Worm (Caenorhabditis elegans): ENCODE data around the gene nadk-1.

The nadk-1 gene

ce11 chrIV:1454194-1454593 lies 2.7 kb upstream of the nadk-1 start (continued):
- TF ChIP-seq lim-7 (GFP tag; IDR thresholded peaks at IDR 0.05) (no peak), Y48G9A.11 (GFP tag; IDR thresholded peaks at IDR 0.05) (no peak), madf-5 (GFP tag; IDR thresholded peaks at IDR 0.05) (no peak), dmd-6 (GFP tag; IDR thresholded peaks at IDR 0.05) (peak; percentile 95), lsy-2 (tag; optimal IDR thresholded peaks at IDR 0.05) (peak in 1 of 2 experiments; percentile 53), T20F7.1 (GFP tag; optimal IDR thresholded peaks at IDR 0.05) (peak; percentile 64), spr-3 (GFP tag; optimal IDR thresholded peaks at IDR 0.05) (no peak), daf-12 (tag; optimal IDR thresholded peaks at IDR 0.05) (no peak), ceh-28 (tag; optimal IDR thresholded peaks at IDR 0.05) (no peak), daf-19 (GFP tag; conservative IDR thresholded peaks at IDR 0.05) (no peak), fkh-10 (GFP tag; optimal IDR thresholded peaks at IDR 0.05) (no peak)

DNA sequence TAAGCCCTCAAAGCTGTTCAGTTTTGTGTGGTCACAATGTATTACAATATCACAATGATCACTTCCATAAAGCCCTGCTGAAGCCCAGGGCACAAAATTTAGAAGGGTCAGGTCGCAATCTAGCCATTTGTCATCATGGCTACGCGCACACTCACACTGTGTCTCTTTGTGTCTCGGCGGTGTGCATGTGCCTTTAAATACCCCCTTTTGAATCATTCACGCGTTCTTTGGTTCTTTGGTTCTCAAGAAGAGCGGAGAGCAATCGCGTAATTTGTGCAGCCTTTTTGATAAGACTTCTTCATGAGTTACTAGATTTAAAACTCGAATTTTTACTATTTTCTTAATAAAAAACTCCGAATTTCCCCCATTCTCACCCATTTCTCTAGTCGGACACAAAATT lies 1.9 kb upstream of the nadk-1 start:
- TF ChIP-seq dve-1 (tag; optimal IDR thresholded peaks at IDR 0.05; ENCODE audit: insufficient read depth) (peak; percentile 71), dmd-6 (GFP tag; IDR thresholded peaks at IDR 0.05) (peak; percentile 77), set-16 (GFP tag; IDR thresholded peaks at IDR 0.05) (no peak), hlh-11 (tag; optimal IDR thresholded peaks at IDR 0.05) (peak; percentile 78), mxl-2 (GFP tag; conservative IDR thresholded peaks at IDR 0.05) (peak; percentile 60), duxl-1 (tag; optimal IDR thresholded peaks at IDR 0.05; ENCODE audit: poor library complexity) (no peak), mxl-3 (GFP tag; optimal IDR thresholded peaks at IDR 0.05) (peak; percentile 56), tag-97 (GFP tag; IDR thresholded peaks at IDR 0.05) (no peak), nhr-28 (tag; optimal IDR thresholded peaks at IDR 0.05) (peak; percentile 87), nhr-77 (tag; optimal IDR thresholded peaks at IDR 0.05) (peak; percentile 26), mep-1 (tag; optimal IDR thresholded peaks at IDR 0.05) (peak; percentile 21), pqm-1 (tag; optimal IDR thresholded peaks at IDR 0.05) (peak; percentile 65), nhr-11 (tag; optimal IDR thresholded peaks at IDR 0.05) (no peak), mes-2 (tag; optimal IDR thresholded peaks at IDR 0.05; ENCODE audit: poor library complexity, severe bottlenecking) (peak; percentile 29), egl-43 (GFP tag; IDR thresholded peaks at IDR 0.05) (0 out of 2 replicates have a peak, but pooled peaks have one; percentile 43), gei-8 (GFP tag; optimal IDR thresholded peaks at IDR 0.05) (no peak), nhr-6 (tag; optimal IDR thresholded peaks at IDR 0.05) (peak; percentile 73), unc-130 (GFP tag; optimal IDR thresholded peaks at IDR 0.05) (no peak), daf-16 (GFP tag; optimal IDR thresholded peaks at IDR 0.05) (no peak), daf-16 (tag; optimal IDR thresholded peaks at IDR 0.05) (peak; percentile 56), hlh-30 (tag; optimal IDR thresholded peaks at IDR 0.05; ENCODE audit: insufficient read depth) (peak; percentile 73), mdl-1 (tag; optimal IDR thresholded peaks at IDR 0.05) (peak in 1 of 2 experiments; percentile 41), lin-38 (GFP tag; IDR thresholded peaks at IDR 0.05) (peak; percentile 31; the same call in 1 of the 2 replicates), arid-1 (GFP tag; conservative IDR thresholded peaks at IDR 0.05) (0 out of 2 replicates have a peak, but pooled peaks have one; percentile 35), php-3 (GFP tag; IDR thresholded peaks at IDR 0.05) (0 out of 2 replicates have a peak, but pooled peaks have one; percentile 16), T26A8.4 (GFP tag; IDR thresholded peaks at IDR 0.05) (no peak), zip-2 (tag; optimal IDR thresholded peaks at IDR 0.05) (no peak), snpc-4 (tag; optimal IDR thresholded peaks at IDR 0.05) (no peak)

- TF ChIP-seq Y105C5A.15 (GFP tag; IDR thresholded peaks at IDR 0.05) = no peak
- peak in 1 of 2 experiments; percentile 86 for TF ChIP-seq unc-62 (GFP tag; optimal IDR thresholded peaks at IDR 0.05 in 1 of 2)
- TF ChIP-seq unc-62 (tag; optimal IDR thresholded peaks at IDR 0.05) = no peak
- TF ChIP-seq aha-1 (tag) = peak; percentile 83
- TF ChIP-seq set-16 (GFP tag; IDR thresholded peaks at IDR 0.05) = peak; percentile 56
- TF ChIP-seq lin-15B (tag; optimal IDR thresholded peaks at IDR 0.05) = no peak
- TF ChIP-seq egl-43 (GFP tag; IDR thresholded peaks at IDR 0.05) = 0 out of 2 replicates have a peak, but pooled peaks have one; percentile 18
- no peak for TF ChIP-seq mdt-29 (GFP tag; IDR thresholded peaks at IDR 0.05)
Observed at ce11 chrIV:1458192-1458591, 1.3 kb downstream of the nadk-1 start.
